Fruit fly (Drosophila melanogaster) whole organism, embryonic: ENCODE measurements around the gene Usp1.
A peak's percentile ranks its signal among the peaks of the same experiment; 100 is the strongest.

Source experiments
- Adf1 ChIP-seq: fragments of 200-800 bp; sonication (Bioruptor generic); IDR thresholded peaks from 2 replicates; pipeline ENCODE4 v1.3.6; 2022; ENCODE audit warnings: missing biosample characterization, missing genetic modification characterization
- C15 ChIP-seq: fragments of 200-800 bp; sonication (Bioruptor generic); IDR thresholded peaks from 3 replicates; pipeline ENCODE4 v1.3.6; 2022; ENCODE audit warnings: missing biosample characterization, missing genetic modification characterization
- CG11560 ChIP-seq: fragments of 200-800 bp; sonication (Bioruptor generic); IDR thresholded peaks from 3 replicates; pipeline ENCODE4 v1.3.6; 2022; ENCODE audit warnings: missing biosample characterization, missing genetic modification characterization
- CG11696 ChIP-seq: fragments of 200-800 bp; sonication (Bioruptor generic); IDR thresholded peaks from 2 replicates; pipeline ENCODE4 v1.3.6; 2022; ENCODE audit warnings: missing biosample characterization, missing genetic modification characterization
- CG12391 ChIP-seq: fragments of 200-800 bp; sonication (Bioruptor generic); optimal IDR thresholded peaks from 3 replicates; lab custom pipeline; 2018; ENCODE audit warnings: missing biosample characterization, mild to moderate bottlenecking, missing genetic modification characterization, moderate library complexity
- CG12744 ChIP-seq: fragments of 200-800 bp; sonication (Bioruptor generic); optimal IDR thresholded peaks from 2 replicates; lab custom pipeline; 2016; ENCODE audit warnings: missing biosample characterization, missing genetic modification characterization
- CG14667 ChIP-seq: fragments of 200-800 bp; sonication (Bioruptor generic); IDR thresholded peaks from 2 replicates; pipeline ENCODE4 v1.3.6; 2022; ENCODE audit warnings: missing biosample characterization, missing genetic modification characterization
- CG1602 ChIP-seq: fragments of 200-800 bp; sonication (Bioruptor generic); optimal IDR thresholded peaks from 3 replicates; lab custom pipeline; 2016; ENCODE audit warnings: missing biosample characterization, missing genetic modification characterization
- CG17361 ChIP-seq: fragments of 200-800 bp; sonication (Bioruptor generic); IDR thresholded peaks from 3 replicates; pipeline ENCODE4 v1.3.6; 2022; ENCODE audit warnings: missing biosample characterization, missing genetic modification characterization
- CG17829 ChIP-seq: fragments of 200-800 bp; optimal IDR thresholded peaks from 2 replicates; lab custom pipeline; 2019; ENCODE audit warnings: missing biosample characterization, mild to moderate bottlenecking, missing genetic modification characterization, moderate library complexity
- CG17912 ChIP-seq: fragments of 200-800 bp; sonication (Bioruptor generic); optimal IDR thresholded peaks from 2 replicates; lab custom pipeline; 2018; ENCODE audit warnings: missing biosample characterization, mild to moderate bottlenecking, missing genetic modification characterization
- CG1792 ChIP-seq: fragments of 200-800 bp; sonication (Bioruptor generic); optimal IDR thresholded peaks from 2 replicates; lab custom pipeline; 2016; ENCODE audit warnings: missing biosample characterization, missing genetic modification characterization
- CG18262 ChIP-seq: fragments of 200-800 bp; optimal IDR thresholded peaks from 3 replicates; lab custom pipeline; 2019; ENCODE audit warnings: missing biosample characterization, mild to moderate bottlenecking, missing genetic modification characterization, moderate library complexity
- CG30403 ChIP-seq: fragments of 200-800 bp; sonication (Bioruptor generic); optimal IDR thresholded peaks from 3 replicates; lab custom pipeline; 2016; ENCODE audit warnings: missing biosample characterization, missing genetic modification characterization
- CG3163 ChIP-seq: fragments of 200-800 bp; sonication (Bioruptor generic); optimal IDR thresholded peaks from 3 replicates; lab custom pipeline; 2016; ENCODE audit warnings: missing biosample characterization, missing genetic modification characterization
- CG32772 ChIP-seq: fragments of 200-800 bp; sonication (Bioruptor generic); IDR thresholded peaks from 2 replicates; pipeline ENCODE4 v1.3.6; 2022; ENCODE audit warnings: missing biosample characterization, missing genetic modification characterization
- CG4282 ChIP-seq: fragments of 200-800 bp; sonication (Bioruptor generic); optimal IDR thresholded peaks from 2 replicates; lab custom pipeline; 2016; ENCODE audit warnings: missing biosample characterization, missing genetic modification characterization
- CG7271 ChIP-seq: fragments of 200-800 bp; sonication (Bioruptor generic); optimal IDR thresholded peaks from 2 replicates; lab custom pipeline; 2018; ENCODE audit warnings: missing biosample characterization, mild to moderate bottlenecking, missing genetic modification characterization, moderate library complexity
- CG8359 ChIP-seq: fragments of 200-800 bp; sonication (Bioruptor generic); optimal IDR thresholded peaks from 2 replicates; lab custom pipeline; 2017; ENCODE audit warnings: missing biosample characterization, mild to moderate bottlenecking, missing genetic modification characterization, borderline replicate concordance
- CG9932 ChIP-seq: fragments of 200-800 bp; sonication (Bioruptor generic); IDR thresholded peaks from 2 replicates; pipeline ENCODE4 v1.3.6; 2022; ENCODE audit warnings: missing biosample characterization, missing genetic modification characterization
- CHES-1-like ChIP-seq: fragments of 200-800 bp; sonication (Bioruptor generic); optimal IDR thresholded peaks from 2 replicates; lab custom pipeline; 2016; ENCODE audit warnings: missing biosample characterization, missing genetic modification characterization
- Doc3 ChIP-seq: fragments of 200-800 bp; sonication (Bioruptor generic); IDR thresholded peaks from 3 replicates; pipeline ENCODE4 v1.3.6; 2022; ENCODE audit warnings: missing biosample characterization, missing genetic modification characterization; ENCODE audit not compliant: partially characterized antibody
- Gsc ChIP-seq: fragments of 200-800 bp; sonication (Bioruptor generic); IDR thresholded peaks from 2 replicates; pipeline ENCODE4 v1.3.6; 2022; ENCODE audit warnings: missing biosample characterization, missing genetic modification characterization
- Lhr ChIP-seq: fragments of 200-800 bp; sonication (Bioruptor generic); optimal IDR thresholded peaks from 3 replicates; lab custom pipeline; 2017; ENCODE audit warnings: mild to moderate bottlenecking, missing biosample characterization, missing genetic modification reagents, missing genetic modification characterization
- MBD-R2 ChIP-seq: fragments of 200-800 bp; sonication (Bioruptor generic); IDR thresholded peaks from 2 replicates; pipeline ENCODE4 v1.3.6; 2022; ENCODE audit warnings: missing biosample characterization, missing genetic modification characterization
- MESR4 ChIP-seq: fragments of 200-800 bp; sonication (Bioruptor generic); optimal IDR thresholded peaks from 2 replicates; lab custom pipeline; 2018; ENCODE audit warnings: missing biosample characterization, mild to moderate bottlenecking, missing genetic modification characterization, moderate library complexity
- MTF-1 ChIP-seq: fragments of 200-800 bp; sonication (Bioruptor generic); optimal IDR thresholded peaks from 2 replicates; lab custom pipeline; 2018; ENCODE audit warnings: missing biosample characterization, mild to moderate bottlenecking, missing genetic modification characterization, borderline replicate concordance
- Optix ChIP-seq: fragments of 200-800 bp; sonication (Bioruptor generic); IDR thresholded peaks from 3 replicates; pipeline ENCODE4 v1.3.6; 2022; ENCODE audit warnings: missing biosample characterization, missing genetic modification characterization
- Ravus ChIP-seq: fragments of 200-800 bp; sonication (Bioruptor generic); IDR thresholded peaks from 2 replicates; pipeline ENCODE4 v1.3.6; 2022; ENCODE audit warnings: missing biosample characterization, missing genetic modification characterization
- Rfx ChIP-seq: fragments of 200-800 bp; sonication (Bioruptor generic); IDR thresholded peaks from 2 replicates; pipeline ENCODE4 v1.3.6; 2022; ENCODE audit warnings: missing biosample characterization, missing genetic modification characterization
- Scr ChIP-seq: fragments of 200-800 bp; sonication (Bioruptor generic); IDR thresholded peaks from 2 replicates; pipeline ENCODE4 v1.3.6; 2022; ENCODE audit warnings: missing biosample characterization, missing genetic modification characterization; ENCODE audit not compliant: partially characterized antibody
- YL-1 ChIP-seq: fragments of 200-800 bp; sonication (Bioruptor generic); optimal IDR thresholded peaks from 3 replicates; lab custom pipeline; 2017; ENCODE audit warnings: missing biosample characterization, mild to moderate bottlenecking, missing genetic modification characterization
- amos ChIP-seq: fragments of 200-800 bp; sonication (Bioruptor generic); IDR thresholded peaks from 2 replicates; pipeline ENCODE4 v1.3.6; 2022; ENCODE audit warnings: missing biosample characterization, missing genetic modification characterization; ENCODE audit not compliant: partially characterized antibody
- cg ChIP-seq: fragments of 200-800 bp; sonication (Bioruptor generic); optimal IDR thresholded peaks from 3 replicates; lab custom pipeline; 2019; ENCODE audit warnings: missing biosample characterization, mild to moderate bottlenecking, missing genetic modification characterization, moderate library complexity
- chinmo ChIP-seq: fragments of 200-800 bp; sonication (Bioruptor generic); IDR thresholded peaks from 4 replicates; pipeline ENCODE4 v1.3.6; 2022; ENCODE audit warnings: missing biosample characterization, missing genetic modification characterization; ENCODE audit not compliant: partially characterized antibody
- cwo ChIP-seq: fragments of 200-800 bp; sonication (Bioruptor generic); optimal IDR thresholded peaks from 3 replicates; lab custom pipeline; 2017; ENCODE audit warnings: missing biosample characterization, missing genetic modification characterization, mild to moderate bottlenecking, moderate library complexity, missing genetic modification reagents
- danr ChIP-seq: fragments of 200-800 bp; sonication (Bioruptor generic); IDR thresholded peaks from 2 replicates; pipeline ENCODE4 v1.3.6; 2022; ENCODE audit warnings: missing biosample characterization, missing genetic modification characterization
- ems ChIP-seq: fragments of 200-800 bp; sonication (Bioruptor generic); optimal IDR thresholded peaks from 3 replicates; lab custom pipeline; 2016; ENCODE audit warnings: missing biosample characterization, missing genetic modification characterization
- eve ChIP-seq, 2 experiments: fragments of >200 bp; optimal IDR thresholded peaks; 2 replicates each; lab custom pipeline; 2017; ENCODE audit warnings: missing biosample characterization in 2 of 2, missing genetic modification characterization in 2 of 2
- exex ChIP-seq: fragments of 200-800 bp; sonication (Bioruptor generic); optimal IDR thresholded peaks from 4 replicates; lab custom pipeline; 2018; ENCODE audit warnings: missing biosample characterization, mild to moderate bottlenecking, missing genetic modification characterization, moderate library complexity
- jumu ChIP-seq: fragments of 200-800 bp; sonication (Bioruptor generic); optimal IDR thresholded peaks from 3 replicates; lab custom pipeline; 2016; ENCODE audit warnings: missing biosample characterization, missing genetic modification characterization
- rib ChIP-seq: fragments of 200-800 bp; sonication (Bioruptor generic); IDR thresholded peaks from 2 replicates; pipeline ENCODE4 v1.3.6; 2022; ENCODE audit warnings: missing biosample characterization, missing genetic modification characterization
- sim ChIP-seq: fragments of 200-800 bp; sonication (Bioruptor generic); IDR thresholded peaks from 2 replicates; pipeline ENCODE4 v1.3.6; 2022; ENCODE audit warnings: missing biosample characterization, missing genetic modification characterization
- ssp ChIP-seq: fragments of 200-800 bp; sonication (Bioruptor generic); IDR thresholded peaks from 2 replicates; pipeline ENCODE4 v1.3.6; 2022; ENCODE audit warnings: missing biosample characterization, missing genetic modification characterization
- tgo ChIP-seq: fragments of 200-800 bp; sonication (Bioruptor generic); IDR thresholded peaks from 3 replicates; pipeline ENCODE4 v1.3.6; 2022; ENCODE audit warnings: missing biosample characterization, missing genetic modification characterization
- tll ChIP-seq, 2 experiments: fragments of 200-800 bp in 1 of 2; fragments of >200 bp in 1 of 2; sonication (Bioruptor generic) in 1 of 2; optimal IDR thresholded peaks; 2 replicates each; lab custom pipeline; 2017 to 2019; ENCODE audit warnings: missing biosample characterization in 2 of 2, missing genetic modification characterization in 2 of 2, mild to moderate bottlenecking in 1 of 2, moderate library complexity in 1 of 2
- trh ChIP-seq: fragments of 200-800 bp; sonication (Bioruptor generic); optimal IDR thresholded peaks from 2 replicates; lab custom pipeline; 2016; ENCODE audit warnings: missing biosample characterization, missing genetic modification characterization
- tup ChIP-seq: fragments of 200-800 bp; sonication (Bioruptor generic); optimal IDR thresholded peaks from 2 replicates; lab custom pipeline; 2016; ENCODE audit warnings: missing biosample characterization, mild to moderate bottlenecking, missing genetic modification characterization, moderate library complexity
- vnd ChIP-seq: fragments of 200-800 bp; sonication (Bioruptor generic); IDR thresholded peaks from 3 replicates; pipeline ENCODE4 v1.3.6; 2022; ENCODE audit warnings: missing biosample characterization, missing genetic modification characterization; ENCODE audit not compliant: partially characterized antibody
- wek ChIP-seq: fragments of 200-800 bp; sonication (Bioruptor generic); optimal IDR thresholded peaks from 3 replicates; lab custom pipeline; 2018; ENCODE audit warnings: missing biosample characterization, mild to moderate bottlenecking, missing genetic modification characterization, moderate library complexity

Gene Usp1

dm6 chr3R:29219948-29220347 lies 9.0 kb upstream of the Usp1 start, which contains the start of gene eEF1gamma (continued):
- TF ChIP-seq cwo (peak; percentile 77), CG32772 (GFP tag; lab: Robert Waterston, UW) (peak; percentile 89), CG14667 (GFP tag; lab: Robert Waterston, UW) (peak; percentile 83), Ravus (GFP tag; lab: Robert Waterston, UW) (peak; percentile 64), tup (GFP tag; lab: Kevin White, UChicago) (peak; percentile 85), C15 (GFP tag; lab: Robert Waterston, UW) (peak; percentile 93), CG12744 (GFP tag; lab: Kevin White, UChicago) (peak; percentile 95), chinmo (GFP tag; lab: Robert Waterston, UW) (peak; percentile 91; the same call in 2 of the 4 replicates), CG11696 (GFP tag; lab: Robert Waterston, UW) (peak; percentile 83), amos (GFP tag; lab: Robert Waterston, UW) (peak; percentile 95), Scr (peak; percentile 94), Lhr (GFP tag; lab: Kevin White, UChicago) (peak; percentile 91), CG11560 (tag; lab: Robert Waterston, UW) (peak; percentile 69; the same call in 1 of the 3 replicates), CHES-1-like (GFP tag; lab: Kevin White, UChicago) (peak; percentile 95), CG7271 (tag; lab: Kevin White, UChicago) (peak; percentile 99), CG3163 (peak; percentile 85), tgo (GFP tag; lab: Robert Waterston, UW) (peak; percentile 93), CG17361 (peak; percentile 93), vnd (GFP tag; lab: Robert Waterston, UW) (peak; percentile 91), Rfx (GFP tag; lab: Robert Waterston, UW) (peak; percentile 98), CG9932 (peak; percentile 90), CG4282 (GFP tag; lab: Kevin White, UChicago) (peak; percentile 82), tll (GFP tag; optimal IDR thresholded peaks at IDR 0.05; lab: Kevin White, UChicago) (peak in 1 of 2 experiments; percentile 70), CG30403 (GFP tag; lab: Kevin White, UChicago) (peak; percentile 92), danr (GFP tag; lab: Robert Waterston, UW) (peak; percentile 80), ssp (GFP tag; lab: Robert Waterston, UW) (peak; percentile 78), CG18262 (tag; lab: Kevin White, UChicago) (peak; percentile 88), trh (peak; percentile 90), Doc3 (GFP tag; lab: Robert Waterston, UW) (peak; percentile 81), CG1602 (GFP tag; lab: Kevin White, UChicago) (peak; percentile 75), CG12391 (tag; lab: Kevin White, UChicago) (peak; percentile 95), CG17912 (GFP tag; lab: Kevin White, UChicago) (peak; percentile 97), eve (GFP tag; optimal IDR thresholded peaks at IDR 0.05; lab: Kevin White, UChicago) (no peak), cg (GFP tag; lab: Kevin White, UChicago) (no peak), Gsc (GFP tag; lab: Robert Waterston, UW) (no peak), sim (GFP tag; lab: Robert Waterston, UW) (peak; percentile 90), MESR4 (GFP tag; lab: Kevin White, UChicago) (peak; percentile 97), CG1792 (GFP tag; lab: Kevin White, UChicago) (peak; percentile 93), MBD-R2 (peak; percentile 85), jumu (GFP tag; lab: Kevin White, UChicago) (peak; percentile 82), exex (tag; lab: Kevin White, UChicago) (peak; percentile 80), MTF-1 (GFP tag; lab: Kevin White, UChicago) (peak; percentile 98), Adf1 (GFP tag; lab: Robert Waterston, UW) (peak; percentile 77), rib (GFP tag; lab: Robert Waterston, UW) (peak; percentile 89), Optix (peak; percentile 94), CG8359 (GFP tag; lab: Kevin White, UChicago) (peak; percentile 92), wek (GFP tag; lab: Kevin White, UChicago) (peak; percentile 95), ems (GFP tag; lab: Kevin White, UChicago) (peak; percentile 90), CG17829 (tag; lab: Kevin White, UChicago) (peak; percentile 91), YL-1 (GFP tag; lab: Kevin White, UChicago) (peak; percentile 99)
